Fruit fly (Drosophila melanogaster) whole organism, embryonic: ENCODE measurements around the gene Mks1.

ENCODE experiments used
- CG12155 ChIP-seq: fragments of 200-800 bp; sonication (Bioruptor generic); optimal IDR thresholded peaks from 3 replicates; lab custom pipeline; 2016; ENCODE audit warnings: missing biosample characterization, missing genetic modification characterization
- CG13287 ChIP-seq: fragments of 200-800 bp; sonication (Bioruptor generic); IDR thresholded peaks from 2 replicates; pipeline ENCODE4 v1.3.6; 2022; ENCODE audit warnings: missing biosample characterization, missing genetic modification characterization; ENCODE audit not compliant: partially characterized antibody
- CG13296 ChIP-seq: fragments of 200-800 bp; sonication (Bioruptor generic); optimal IDR thresholded peaks from 3 replicates; lab custom pipeline; 2018; ENCODE audit warnings: missing biosample characterization, mild to moderate bottlenecking, missing genetic modification characterization
- CG13424 ChIP-seq: fragments of 200-800 bp; sonication (Bioruptor generic); optimal IDR thresholded peaks from 2 replicates; lab custom pipeline; 2019; ENCODE audit warnings: missing biosample characterization, mild to moderate bottlenecking, missing genetic modification characterization, moderate library complexity
- CG17186 ChIP-seq: fragments of 200-800 bp; sonication (Bioruptor generic); optimal IDR thresholded peaks from 3 replicates; lab custom pipeline; 2017; ENCODE audit warnings: missing biosample characterization, missing genetic modification reagents, missing genetic modification characterization
- CG17829 ChIP-seq: fragments of 200-800 bp; optimal IDR thresholded peaks from 2 replicates; lab custom pipeline; 2019; ENCODE audit warnings: missing biosample characterization, mild to moderate bottlenecking, missing genetic modification characterization, moderate library complexity
- CG2712 ChIP-seq: fragments of 200-800 bp; optimal IDR thresholded peaks from 3 replicates; lab custom pipeline; 2019; ENCODE audit warnings: missing biosample characterization, mild to moderate bottlenecking, missing genetic modification characterization, moderate library complexity
- CG31365 ChIP-seq: fragments of 200-800 bp; sonication (Bioruptor generic); optimal IDR thresholded peaks from 2 replicates; lab custom pipeline; 2018; ENCODE audit warnings: missing biosample characterization, mild to moderate bottlenecking, missing genetic modification characterization
- CG3847 ChIP-seq: fragments of 200-800 bp; sonication (Bioruptor generic); IDR thresholded peaks from 2 replicates; pipeline ENCODE4 v1.3.6; 2022; ENCODE audit warnings: missing biosample characterization, missing genetic modification characterization
- CG42726 ChIP-seq: fragments of 200-800 bp; sonication (Bioruptor generic); IDR thresholded peaks from 2 replicates; pipeline ENCODE4 v1.3.6; 2022; ENCODE audit warnings: missing biosample characterization, missing genetic modification characterization; ENCODE audit not compliant: partially characterized antibody
- CG4328 ChIP-seq: fragments of 200-800 bp; sonication (Bioruptor generic); optimal IDR thresholded peaks from 3 replicates; lab custom pipeline; 2017; ENCODE audit warnings: missing biosample characterization, missing genetic modification reagents, missing genetic modification characterization
- CG4854 ChIP-seq: fragments of 200-800 bp; sonication (Bioruptor generic); optimal IDR thresholded peaks from 2 replicates; lab custom pipeline; 2016; ENCODE audit warnings: missing biosample characterization, missing genetic modification characterization, inconsistent platforms
- CG7372 ChIP-seq: fragments of 200-800 bp; sonication (Bioruptor generic); IDR thresholded peaks from 2 replicates; pipeline ENCODE4 v1.3.6; 2022; ENCODE audit warnings: missing biosample characterization, missing genetic modification characterization
- CG8388 ChIP-seq: fragments of 200-800 bp; sonication (Bioruptor generic); optimal IDR thresholded peaks from 2 replicates; lab custom pipeline; 2019; ENCODE audit warnings: missing biosample characterization, mild to moderate bottlenecking, missing genetic modification characterization, moderate library complexity
- CoRest ChIP-seq: fragments of 200-800 bp; sonication (Bioruptor generic); optimal IDR thresholded peaks from 3 replicates; lab custom pipeline; 2018; ENCODE audit warnings: missing biosample characterization, mild to moderate bottlenecking, missing genetic modification characterization, moderate library complexity
- CrebB ChIP-seq: fragments of 200-800 bp; sonication (Bioruptor generic); optimal IDR thresholded peaks from 3 replicates; lab custom pipeline; 2018; ENCODE audit warnings: missing biosample characterization, mild to moderate bottlenecking, missing genetic modification characterization
- Doc3 ChIP-seq: fragments of 200-800 bp; sonication (Bioruptor generic); IDR thresholded peaks from 3 replicates; pipeline ENCODE4 v1.3.6; 2022; ENCODE audit warnings: missing biosample characterization, missing genetic modification characterization; ENCODE audit not compliant: partially characterized antibody
- Dp ChIP-seq: fragments of 200-800 bp; sonication (Bioruptor generic); optimal IDR thresholded peaks from 2 replicates; lab custom pipeline; 2018; ENCODE audit warnings: missing biosample characterization, mild to moderate bottlenecking, missing genetic modification characterization, moderate library complexity
- Dref ChIP-seq: fragments of 200-800 bp; sonication (Bioruptor generic); IDR thresholded peaks from 2 replicates; pipeline ENCODE4 v1.3.6; 2022; ENCODE audit warnings: missing biosample characterization, missing genetic modification characterization
- Fer1 ChIP-seq: fragments of 200-800 bp; sonication (Bioruptor generic); optimal IDR thresholded peaks from 2 replicates; lab custom pipeline; 2017; ENCODE audit warnings: missing biosample characterization, mild to moderate bottlenecking, missing genetic modification characterization
- HLHmδ ChIP-seq: fragments of 200-800 bp; sonication (Bioruptor generic); optimal IDR thresholded peaks from 2 replicates; lab custom pipeline; 2018; ENCODE audit warnings: missing biosample characterization, mild to moderate bottlenecking, missing genetic modification characterization, moderate library complexity
- Lim3 ChIP-seq: fragments of 200-800 bp; sonication (Bioruptor generic); IDR thresholded peaks from 2 replicates; pipeline ENCODE4 v1.3.6; 2022; ENCODE audit warnings: missing biosample characterization, missing genetic modification characterization
- Med ChIP-seq: fragments of 200-800 bp; sonication (Bioruptor generic); peaks from one replicate; lab custom pipeline; 2016; ENCODE audit warnings: missing biosample characterization, missing genetic modification characterization, mild to moderate bottlenecking, inconsistent platforms, moderate library complexity
- Myb ChIP-seq: fragments of 200-800 bp; sonication (Bioruptor generic); optimal IDR thresholded peaks from 2 replicates; lab custom pipeline; 2016; ENCODE audit warnings: missing biosample characterization, missing genetic modification characterization
- Sin3A ChIP-seq: fragments of >200 bp; optimal IDR thresholded peaks from 2 replicates; lab custom pipeline; 2018
- Sox100B ChIP-seq: fragments of 200-800 bp; sonication (Bioruptor generic); optimal IDR thresholded peaks from 3 replicates; lab custom pipeline; 2018; ENCODE audit warnings: missing biosample characterization, mild to moderate bottlenecking, missing genetic modification characterization
- Sry-β ChIP-seq: fragments of 200-800 bp; sonication (Bioruptor generic); optimal IDR thresholded peaks from 2 replicates; lab custom pipeline; 2018; ENCODE audit warnings: missing biosample characterization, mild to moderate bottlenecking, missing genetic modification characterization, moderate library complexity
- TFAM ChIP-seq: fragments of 200-800 bp; sonication (Bioruptor generic); optimal IDR thresholded peaks from 2 replicates; lab custom pipeline; 2017; ENCODE audit warnings: missing biosample characterization, missing genetic modification characterization, inconsistent platforms
- ap ChIP-seq: fragments of 200-800 bp; sonication (Bioruptor generic); IDR thresholded peaks from 2 replicates; pipeline ENCODE4 v1.3.6; 2022; ENCODE audit warnings: missing biosample characterization, missing genetic modification characterization
- ato ChIP-seq: fragments of 200-800 bp; sonication (Bioruptor generic); IDR thresholded peaks from 2 replicates; pipeline ENCODE4 v1.3.6; 2022; ENCODE audit warnings: missing biosample characterization, missing genetic modification characterization; ENCODE audit not compliant: partially characterized antibody
- caup ChIP-seq: fragments of 200-800 bp; sonication (Bioruptor generic); optimal IDR thresholded peaks from 3 replicates; lab custom pipeline; 2017; ENCODE audit warnings: missing biosample characterization, mild to moderate bottlenecking, missing genetic modification characterization, moderate library complexity; ENCODE audit not compliant: severe bottlenecking
- ci ChIP-seq: fragments of 200-800 bp; sonication (Bioruptor generic); IDR thresholded peaks from 3 replicates; pipeline ENCODE4 v1.3.6; 2022; ENCODE audit warnings: missing biosample characterization, missing genetic modification characterization
- dpn ChIP-seq, 2 experiments: fragments of 200-800 bp; sonication (Bioruptor generic); optimal IDR thresholded peaks; 3 replicates each; lab custom pipeline; 2016; ENCODE audit warnings: missing biosample characterization in 2 of 2, missing genetic modification characterization in 2 of 2
- ems ChIP-seq: fragments of 200-800 bp; sonication (Bioruptor generic); optimal IDR thresholded peaks from 3 replicates; lab custom pipeline; 2016; ENCODE audit warnings: missing biosample characterization, missing genetic modification characterization
- eve ChIP-seq, 2 experiments: fragments of >200 bp; optimal IDR thresholded peaks; 2 replicates each; lab custom pipeline; 2017; ENCODE audit warnings: missing biosample characterization in 2 of 2, missing genetic modification characterization in 2 of 2
- gsb-n ChIP-seq: fragments of 200-800 bp; sonication (Bioruptor generic); optimal IDR thresholded peaks from 3 replicates; lab custom pipeline; 2018; ENCODE audit warnings: missing biosample characterization, mild to moderate bottlenecking, missing genetic modification characterization
- h ChIP-seq: fragments of >200 bp; optimal IDR thresholded peaks from 2 replicates; lab custom pipeline; 2017
- hbn ChIP-seq: fragments of 200-800 bp; sonication (Bioruptor generic); IDR thresholded peaks from 2 replicates; pipeline ENCODE4 v1.3.6; 2022; ENCODE audit warnings: missing biosample characterization, missing genetic modification characterization; ENCODE audit not compliant: partially characterized antibody
- lola ChIP-seq, 3 experiments: fragments of >200 bp in 2 of 3; fragments of 200-800 bp in 1 of 3; sonication (Bioruptor generic) in 1 of 3; optimal IDR thresholded peaks; 2 replicates each; lab custom pipeline; 2017 to 2019; ENCODE audit warnings: missing biosample characterization in 3 of 3, missing genetic modification characterization in 3 of 3, mild to moderate bottlenecking in 1 of 3, moderate library complexity in 1 of 3
- nom ChIP-seq: fragments of 200-800 bp; sonication (Bioruptor generic); optimal IDR thresholded peaks from 2 replicates; lab custom pipeline; 2017; ENCODE audit warnings: missing biosample characterization, missing genetic modification characterization, mild to moderate bottlenecking, moderate library complexity, missing genetic modification reagents
- pzg ChIP-seq: fragments of 200-800 bp; sonication (Bioruptor generic); optimal IDR thresholded peaks from 3 replicates; lab custom pipeline; 2018; ENCODE audit warnings: missing biosample characterization, mild to moderate bottlenecking, missing genetic modification characterization, moderate library complexity
- ro ChIP-seq: fragments of 200-800 bp; sonication (Bioruptor generic); IDR thresholded peaks from 2 replicates; pipeline ENCODE4 v1.3.6; 2022; ENCODE audit warnings: missing biosample characterization, missing genetic modification characterization
- row ChIP-seq: fragments of 200-800 bp; sonication (Bioruptor generic); IDR thresholded peaks from 3 replicates; pipeline ENCODE4 v1.3.6; 2022; ENCODE audit warnings: missing biosample characterization, missing genetic modification characterization
- sens ChIP-seq: fragments of 200-800 bp; sonication (Bioruptor generic); peaks from one replicate; lab custom pipeline; 2016; ENCODE audit warnings: missing biosample characterization, missing genetic modification characterization
- shn ChIP-seq: fragments of 200-800 bp; sonication (Bioruptor generic); optimal IDR thresholded peaks from 3 replicates; lab custom pipeline; 2016; ENCODE audit warnings: missing biosample characterization, missing genetic modification characterization
- slbo ChIP-seq: fragments of 200-800 bp; sonication (Bioruptor generic); IDR thresholded peaks from 2 replicates; pipeline ENCODE4 v1.3.6; 2022; ENCODE audit warnings: missing biosample characterization, missing genetic modification characterization
- vfl ChIP-seq: fragments of 200-800 bp; sonication (Bioruptor generic); optimal IDR thresholded peaks from 2 replicates; lab custom pipeline; 2016; ENCODE audit warnings: missing biosample characterization, missing genetic modification characterization
- zf30C ChIP-seq: fragments of 200-800 bp; sonication (Bioruptor generic); optimal IDR thresholded peaks from 3 replicates; lab custom pipeline; 2018; ENCODE audit warnings: missing biosample characterization, mild to moderate bottlenecking, missing genetic modification characterization
- zfh1 ChIP-seq: fragments of 200-800 bp; sonication (Bioruptor generic); IDR thresholded peaks from 3 replicates; pipeline ENCODE4 v1.3.6; 2022; ENCODE audit warnings: missing biosample characterization, missing genetic modification characterization
- zfh2 ChIP-seq: fragments of 200-800 bp; sonication (Bioruptor generic); optimal IDR thresholded peaks from 2 replicates; lab custom pipeline; 2016; ENCODE audit warnings: missing biosample characterization, missing genetic modification characterization

The Mks1 gene

dm6 chrX:12462936-12463558 lies 33.4 kb downstream of the Mks1 start, which contains the start of the genes Rab40 and CG42258 (continued):
- TF ChIP-seq CG13424 (tag; lab: Kevin White, UChicago) (peak; percentile 40), CG13287 (GFP tag; lab: Robert Waterston, UW) (peak; percentile 65), Lim3 (GFP tag; lab: Robert Waterston, UW) (no peak), zf30C (GFP tag; lab: Kevin White, UChicago) (no peak), TFAM (GFP tag; lab: Kevin White, UChicago) (no peak), Myb (peak; percentile 24), eve (GFP tag; optimal IDR thresholded peaks at IDR 0.05; lab: Kevin White, UChicago) (peak in 1 of 2 experiments; percentile 27), Sry-β (GFP tag; lab: Kevin White, UChicago) (peak; percentile 66), Dref (GFP tag; lab: Robert Waterston, UW) (peak; percentile 65), caup (no peak), h (lab: Kevin White, UChicago) (no peak), Dp (GFP tag; lab: Kevin White, UChicago) (no peak), CG7372 (GFP tag; lab: Robert Waterston, UW) (no peak), CG4328 (no peak), CG31365 (tag; lab: Kevin White, UChicago) (no peak), pzg (GFP tag; lab: Kevin White, UChicago) (peak; percentile 42), CG12155 (GFP tag; lab: Kevin White, UChicago) (peak; percentile 49), ap (GFP tag; lab: Robert Waterston, UW) (no peak), lola (GFP tag; optimal IDR thresholded peaks at IDR 0.05; lab: Kevin White, UChicago) (peak in 1 of 3 experiments; percentile 47), CG2712 (peak; percentile 45), CoRest (tag; lab: Kevin White, UChicago) (peak; percentile 60), CG13296 (no peak), ci (GFP tag; lab: Robert Waterston, UW) (0 out of 3 replicates have a peak, but pooled peaks have one; percentile 29), CG8388 (GFP tag; lab: Kevin White, UChicago) (peak; percentile 3), HLHmδ (GFP tag; lab: Kevin White, UChicago) (no peak), Doc3 (GFP tag; lab: Robert Waterston, UW) (peak; percentile 48; the same call in 1 of the 3 replicates), CG42726 (GFP tag; lab: Robert Waterston, UW) (0 out of 2 replicates have a peak, but pooled peaks have one; percentile 26), zfh2 (GFP tag; lab: Kevin White, UChicago) (peak; percentile 56), slbo (GFP tag; lab: Robert Waterston, UW) (peak; percentile 43), hbn (GFP tag; lab: Robert Waterston, UW) (peak; percentile 56), nom (GFP tag; lab: Kevin White, UChicago) (no peak), dpn (GFP tag; optimal IDR thresholded peaks at IDR 0.05; lab: Kevin White, UChicago) (peak; percentile 28 to 43), CG17829 (peak; percentile 44), ro (no peak), CG3847 (GFP tag; lab: Robert Waterston, UW) (0 out of 2 replicates have a peak, but pooled peaks have one; percentile 29), Sin3A (peak; percentile 75), Sox100B (GFP tag; lab: Kevin White, UChicago) (peak; percentile 28), CG4854 (GFP tag; lab: Kevin White, UChicago) (no peak), ems (GFP tag; lab: Kevin White, UChicago) (peak; percentile 36), Med (GFP tag; lab: Kevin White, UChicago) (peak; percentile 85), ato (GFP tag; lab: Robert Waterston, UW) (no peak), row (GFP tag; lab: Robert Waterston, UW) (peak; percentile 72), Fer1 (GFP tag; lab: Kevin White, UChicago) (no peak), CG17186 (GFP tag; lab: Kevin White, UChicago) (peak; percentile 12), zfh1 (peak; percentile 36; the same call in 1 of the 3 replicates), gsb-n (tag; lab: Kevin White, UChicago) (no peak), shn (GFP tag; lab: Kevin White, UChicago) (peak; percentile 40), vfl (GFP tag; lab: Kevin White, UChicago) (peak; percentile 22), CrebB (tag; lab: Kevin White, UChicago) (no peak), sens (GFP tag; lab: Kevin White, UChicago) (peak; percentile 91)
